Fruit fly (Drosophila melanogaster) whole organism, adult: ENCODE results near the gene Gba1a.

Experiments
- CG11617 ChIP-seq: fragments of 200-800 bp; sonication (Bioruptor generic); optimal IDR thresholded peaks from 2 replicates; lab custom pipeline; 2017; ENCODE audit warnings: mild to moderate bottlenecking, missing biosample characterization, missing genetic modification reagents, missing genetic modification characterization
- CG12768 ChIP-seq: fragments of 200-800 bp; sonication (Bioruptor generic); optimal IDR thresholded peaks from 2 replicates; lab custom pipeline; 2017; ENCODE audit warnings: missing biosample characterization, missing genetic modification characterization, mild to moderate bottlenecking, moderate library complexity, missing genetic modification reagents
- CG14711 ChIP-seq: fragments of 200-800 bp; sonication (Bioruptor generic); optimal IDR thresholded peaks from 2 replicates; lab custom pipeline; 2018; ENCODE audit warnings: missing biosample characterization, mild to moderate bottlenecking, missing genetic modification characterization, moderate library complexity
- CG1620 ChIP-seq: fragments of 200-800 bp; sonication (Bioruptor generic); optimal IDR thresholded peaks from 2 replicates; lab custom pipeline; 2016; ENCODE audit warnings: missing biosample characterization, missing genetic modification characterization
- CG33017 ChIP-seq: fragments of 200-800 bp; sonication (Bioruptor generic); optimal IDR thresholded peaks from 2 replicates; lab custom pipeline; 2018; ENCODE audit warnings: missing biosample characterization, mild to moderate bottlenecking, missing genetic modification characterization, moderate library complexity
- CG5204 ChIP-seq: fragments of 200-800 bp; sonication (Bioruptor generic); optimal IDR thresholded peaks from 2 replicates; lab custom pipeline; 2016; ENCODE audit warnings: missing biosample characterization, missing genetic modification characterization
- CG7045 ChIP-seq: fragments of 200-800 bp; sonication (Bioruptor generic); optimal IDR thresholded peaks from 2 replicates; lab custom pipeline; 2017; ENCODE audit warnings: missing biosample characterization, mild to moderate bottlenecking, missing genetic modification characterization
- CG7101 ChIP-seq: fragments of 200-800 bp; sonication (Bioruptor generic); optimal IDR thresholded peaks from 2 replicates; lab custom pipeline; 2018; ENCODE audit warnings: missing biosample characterization, mild to moderate bottlenecking, missing genetic modification characterization, moderate library complexity
- Clk ChIP-seq: fragments of 200-800 bp; sonication (Bioruptor generic); optimal IDR thresholded peaks from 2 replicates; lab custom pipeline; 2017; ENCODE audit warnings: missing biosample characterization, missing genetic modification characterization
- Crg-1 ChIP-seq: fragments of 200-800 bp; sonication (Bioruptor generic); optimal IDR thresholded peaks from 2 replicates; lab custom pipeline; 2016; ENCODE audit warnings: missing biosample characterization, missing genetic modification characterization
- Hr96 ChIP-seq: fragments of 200-800 bp; sonication (Bioruptor generic); optimal IDR thresholded peaks from 2 replicates; lab custom pipeline; 2016; ENCODE audit warnings: missing biosample characterization, missing genetic modification characterization
- Mnt ChIP-seq: fragments of 200-800 bp; sonication (Bioruptor generic); optimal IDR thresholded peaks from 2 replicates; lab custom pipeline; 2016; ENCODE audit warnings: missing biosample characterization, mild to moderate bottlenecking, missing genetic modification characterization
- bab1 ChIP-seq: fragments of 200-800 bp; sonication (Bioruptor generic); optimal IDR thresholded peaks from 3 replicates; lab custom pipeline; 2019; ENCODE audit warnings: missing biosample characterization, mild to moderate bottlenecking, missing genetic modification characterization, moderate library complexity
- cic ChIP-seq: fragments of 200-800 bp; sonication (Bioruptor generic); optimal IDR thresholded peaks from 2 replicates; lab custom pipeline; 2017; ENCODE audit warnings: missing biosample characterization, mild to moderate bottlenecking, missing genetic modification characterization, moderate library complexity
- cnc ChIP-seq, 2 experiments: fragments of >200 bp; optimal IDR thresholded peaks; 2 replicates each; lab custom pipeline; 2017
- kay ChIP-seq: fragments of 200-800 bp; sonication (Bioruptor generic); peaks from one replicate; lab custom pipeline; 2016; ENCODE audit warnings: missing biosample characterization, missing genetic modification characterization, borderline replicate concordance
- ovo ChIP-seq: fragments of 200-800 bp; sonication (Bioruptor generic); optimal IDR thresholded peaks from 2 replicates; lab custom pipeline; 2016; ENCODE audit warnings: missing biosample characterization, missing genetic modification characterization
- pad ChIP-seq: fragments of 200-800 bp; sonication (Bioruptor generic); optimal IDR thresholded peaks from 3 replicates; lab custom pipeline; 2017; ENCODE audit warnings: missing biosample characterization, missing genetic modification characterization, mild to moderate bottlenecking, moderate library complexity, missing genetic modification reagents
- tj ChIP-seq: fragments of 200-800 bp; sonication (Bioruptor generic); optimal IDR thresholded peaks from 3 replicates; lab custom pipeline; 2017; ENCODE audit warnings: missing biosample characterization, mild to moderate bottlenecking, missing genetic modification characterization, moderate library complexity
- toe ChIP-seq: fragments of 200-800 bp; sonication (Bioruptor generic); optimal IDR thresholded peaks from 2 replicates; lab custom pipeline; 2016; ENCODE audit warnings: missing biosample characterization, missing genetic modification characterization

Gene Gba1a

DNA sequence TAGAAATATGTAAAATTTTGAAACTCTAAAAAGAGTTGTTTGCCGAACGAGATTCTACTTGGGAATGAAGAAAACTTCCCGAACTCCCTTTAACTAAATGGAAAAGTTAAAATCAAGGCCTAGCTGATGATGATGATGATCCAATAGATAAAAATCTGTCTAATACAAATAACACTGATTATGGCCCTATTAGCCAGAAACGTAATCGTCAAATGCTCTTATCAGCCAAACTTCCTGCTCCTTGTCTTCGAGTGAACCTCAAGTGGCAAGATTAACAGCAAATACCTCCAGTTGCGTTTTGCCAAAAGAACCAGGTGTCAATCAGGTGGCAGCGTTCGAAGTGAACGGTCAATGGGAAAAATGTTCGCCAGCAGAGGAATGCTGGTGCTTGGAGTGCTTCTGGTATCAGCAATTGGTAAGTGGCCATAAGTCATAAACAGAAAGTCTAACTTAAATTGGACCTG is at the start of gene Gba1a, which contains the start of gene CG31468:
TSS of gene Gba1a (plus strand) at position 318 of the 464 bp plus-strand sequence.
TSS of gene CG31468 (minus strand) at position 51 of the 464 bp plus-strand sequence.
- TF ChIP-seq CG14711 (tag; lab: Kevin White, UChicago): no peak
- TF ChIP-seq CG7101 (tag; lab: Kevin White, UChicago): no peak
- TF ChIP-seq toe (GFP tag; lab: Kevin White, UChicago): no peak
- TF ChIP-seq Clk (GFP tag; lab: Kevin White, UChicago): no peak
- TF ChIP-seq CG11617 (GFP tag; lab: Kevin White, UChicago): no peak
- no peak for TF ChIP-seq CG12768 (GFP tag; lab: Kevin White, UChicago)
- TF ChIP-seq Hr96 (GFP tag; lab: Kevin White, UChicago): no peak
- TF ChIP-seq cnc (optimal IDR thresholded peaks at IDR 0.05; lab: Kevin White, UChicago): no peak
- TF ChIP-seq Crg-1: no peak

- peak; percentile 24 for TF ChIP-seq tj (GFP tag; lab: Kevin White, UChicago)
- peak; percentile 69 for TF ChIP-seq CG1620
- TF ChIP-seq kay (GFP tag; lab: Kevin White, UChicago): no peak
- TF ChIP-seq CG7101 (tag; lab: Kevin White, UChicago): peak; percentile 81
- TF ChIP-seq Mnt: peak; percentile 51
- TF ChIP-seq Hr96 (GFP tag; lab: Kevin White, UChicago): peak; percentile 39
- peak; percentile 67 for TF ChIP-seq CG12768 (GFP tag; lab: Kevin White, UChicago)
- TF ChIP-seq CG33017 (tag; lab: Kevin White, UChicago): peak; percentile 66
- TF ChIP-seq CG5204 (GFP tag; lab: Kevin White, UChicago): peak; percentile 30
- TF ChIP-seq bab1 (GFP tag; lab: Kevin White, UChicago): no peak
- TF ChIP-seq cnc (optimal IDR thresholded peaks at IDR 0.05; lab: Kevin White, UChicago): no peak
- TF ChIP-seq CG7045 (GFP tag; lab: Kevin White, UChicago): peak; percentile 84
- peak; percentile 74 for TF ChIP-seq CG11617 (GFP tag; lab: Kevin White, UChicago)
- TF ChIP-seq ovo (GFP tag; lab: Kevin White, UChicago): peak; percentile 71
- peak; percentile 64 for TF ChIP-seq CG14711 (tag; lab: Kevin White, UChicago)
- peak; percentile 57 for TF ChIP-seq pad (GFP tag; lab: Kevin White, UChicago)
- no peak for TF ChIP-seq toe (GFP tag; lab: Kevin White, UChicago)
- peak; percentile 74 for TF ChIP-seq Crg-1
- peak; percentile 74 for TF ChIP-seq Clk (GFP tag; lab: Kevin White, UChicago)
- TF ChIP-seq cic (GFP tag; lab: Kevin White, UChicago): peak; percentile 57
Observed at dm6 chr3R:23652525-23653108, 47.8 kb upstream of the Gba1a start.

- TF ChIP-seq tj (GFP tag; lab: Kevin White, UChicago): peak; percentile 94
- TF ChIP-seq ovo (GFP tag; lab: Kevin White, UChicago): no peak
- peak; percentile 50 for TF ChIP-seq kay (GFP tag; lab: Kevin White, UChicago)
- no peak for TF ChIP-seq toe (GFP tag; lab: Kevin White, UChicago)
Observed at dm6 chr3R:23655501-23655900, 44.9 kb upstream of the Gba1a start.

dm6 chr3R:23657357-23658318 is 42.8 kb upstream of the Gba1a start:
- TF ChIP-seq CG1620 (no peak), bab1 (GFP tag; lab: Kevin White, UChicago) (no peak), CG7101 (tag; lab: Kevin White, UChicago) (no peak), CG12768 (GFP tag; lab: Kevin White, UChicago) (no peak), CG14711 (tag; lab: Kevin White, UChicago) (no peak), CG5204 (GFP tag; lab: Kevin White, UChicago) (no peak), CG33017 (tag; lab: Kevin White, UChicago) (no peak), Crg-1 (peak; percentile 43), Mnt (no peak), toe (GFP tag; lab: Kevin White, UChicago) (no peak), Clk (GFP tag; lab: Kevin White, UChicago) (no peak), CG7045 (GFP tag; lab: Kevin White, UChicago) (no peak), ovo (GFP tag; lab: Kevin White, UChicago) (no peak), CG11617 (GFP tag; lab: Kevin White, UChicago) (no peak), kay (GFP tag; lab: Kevin White, UChicago) (peak; percentile 73), pad (GFP tag; lab: Kevin White, UChicago) (peak; percentile 24), tj (GFP tag; lab: Kevin White, UChicago) (peak; percentile 35), Hr96 (GFP tag; lab: Kevin White, UChicago) (no peak), cnc (optimal IDR thresholded peaks at IDR 0.05; lab: Kevin White, UChicago) (no peak), cic (GFP tag; lab: Kevin White, UChicago) (peak; percentile 17)

DNA sequence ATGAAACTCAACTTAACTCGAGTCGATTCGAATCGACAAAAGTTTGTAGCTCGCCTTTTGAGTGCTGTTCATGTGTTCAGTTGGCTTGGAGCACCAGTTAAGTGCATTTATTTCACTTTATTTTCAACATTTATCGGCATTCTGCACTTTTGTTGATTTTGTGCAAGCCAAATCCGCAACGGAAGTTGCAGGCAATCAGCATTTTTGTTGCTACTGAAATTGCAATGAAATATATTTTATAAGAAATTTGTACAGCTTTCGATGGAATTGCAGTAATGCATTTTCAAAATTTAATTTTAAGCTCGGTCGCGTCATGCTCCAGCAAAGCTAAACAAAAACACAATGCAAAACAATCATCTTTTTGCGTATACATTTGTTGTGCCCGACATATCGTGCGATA is 41.5 kb upstream of the Gba1a start:
- no peak for TF ChIP-seq CG1620
- peak; percentile 97 for TF ChIP-seq tj (GFP tag; lab: Kevin White, UChicago)
